Fruit fly (Drosophila melanogaster): ENCODE results near the gene Hsp70Bbb.

- TF ChIP-seq ss (GFP tag; optimal IDR thresholded peaks at IDR 0.05) (no peak), CG31627 (GFP tag; optimal IDR thresholded peaks at IDR 0.05) (no peak), achi (GFP tag; optimal IDR thresholded peaks at IDR 0.05) (no peak), CG11902 (GFP tag; optimal IDR thresholded peaks at IDR 0.05) (no peak), CG16779 (tag; optimal IDR thresholded peaks at IDR 0.05) (no peak), OdsH (GFP tag; optimal IDR thresholded peaks at IDR 0.05) (no peak), Sox14 (GFP tag; optimal IDR thresholded peaks at IDR 0.05) (no peak), CG6163 (GFP tag; IDR thresholded peaks at IDR 0.05) (no peak), vri (GFP tag; optimal IDR thresholded peaks at IDR 0.05) (no peak), Gug (GFP tag; IDR thresholded peaks at IDR 0.05) (no peak), CG9139 (GFP tag; optimal IDR thresholded peaks at IDR 0.05) (no peak)
Observed at dm6 chr3R:12548229-12548628, 45.9 kb downstream of the Hsp70Bbb start, which contains the start of gene Octbeta3R.

Data from whole organism, prepupa.